Fruit fly (Drosophila melanogaster) whole organism, wandering third instar larva: ENCODE results near the gene CG9395.

Experiments used
- Abd-B ChIP-seq: fragments of >200 bp; optimal IDR thresholded peaks from 2 replicates; lab custom pipeline; 2017; ENCODE audit warnings: missing biosample characterization, missing genetic modification characterization
- CG9705 ChIP-seq: fragments of 200-800 bp; sonication (Bioruptor generic); optimal IDR thresholded peaks from 2 replicates; lab custom pipeline; 2018; ENCODE audit warnings: missing biosample characterization, mild to moderate bottlenecking, missing genetic modification characterization
- CrebA ChIP-seq: fragments of 200-800 bp; sonication (Bioruptor generic); optimal IDR thresholded peaks from 2 replicates; lab custom pipeline; 2016; ENCODE audit warnings: missing biosample characterization, mild to moderate bottlenecking, missing genetic modification characterization, borderline replicate concordance
- Dfd ChIP-seq: fragments of >200 bp; optimal IDR thresholded peaks from 2 replicates; lab custom pipeline; 2017; ENCODE audit warnings: missing biosample characterization, missing genetic modification characterization
- Dif ChIP-seq: fragments of 200-275, 200-300 bp; sonication (Bioruptor generic); optimal IDR thresholded peaks from 2 replicates; lab custom pipeline; 2018; ENCODE audit warnings: missing biosample characterization, missing genetic modification characterization; ENCODE audit not compliant: partially characterized antibody
- GATAd ChIP-seq: sonication (Bioruptor generic); optimal IDR thresholded peaks from 2 replicates; lab custom pipeline; 2016; ENCODE audit warnings: missing biosample characterization, missing genetic modification characterization
- HLH106 ChIP-seq: fragments of 200-800 bp; optimal IDR thresholded peaks from 3 replicates; lab custom pipeline; 2019; ENCODE audit warnings: missing biosample characterization, mild to moderate bottlenecking, missing genetic modification characterization, moderate library complexity
- Hr78 ChIP-seq: fragments of >200 bp; optimal IDR thresholded peaks from 2 replicates; lab custom pipeline; 2017; ENCODE audit warnings: missing biosample characterization, missing genetic modification characterization
- Hr83 ChIP-seq: fragments of 200-300 bp; sonication (Bioruptor generic); optimal IDR thresholded peaks from 2 replicates; lab custom pipeline; 2016; ENCODE audit warnings: missing biosample characterization, mild to moderate bottlenecking, missing genetic modification characterization, moderate library complexity; ENCODE audit not compliant: poor library complexity, severe bottlenecking
- Jra ChIP-seq: sonication (Bioruptor generic); optimal IDR thresholded peaks from 2 replicates; lab custom pipeline; 2016; ENCODE audit warnings: missing biosample characterization, missing genetic modification characterization
- Mio ChIP-seq: sonication (Bioruptor generic); optimal IDR thresholded peaks from 2 replicates; lab custom pipeline; 2016; ENCODE audit warnings: missing biosample characterization, missing genetic modification characterization
- N ChIP-seq: fragments of >200 bp; optimal IDR thresholded peaks from 2 replicates; lab custom pipeline; 2018; ENCODE audit warnings: missing biosample characterization, missing external identifiers, missing genetic modification characterization
- OdsH ChIP-seq: fragments of 200-800 bp; sonication (Bioruptor generic); optimal IDR thresholded peaks from 2 replicates; lab custom pipeline; 2016; ENCODE audit warnings: missing biosample characterization, mild to moderate bottlenecking, missing genetic modification characterization
- Rel ChIP-seq, 2 experiments: fragments of 200-800 bp; sonication (Bioruptor generic) in 1 of 2; optimal IDR thresholded peaks; 2 replicates in 1 of 2; 3 replicates in 1 of 2; lab custom pipeline; 2016 to 2019; ENCODE audit warnings: mild to moderate bottlenecking in 2 of 2, missing biosample characterization in 2 of 2, missing genetic modification characterization in 2 of 2, moderate library complexity in 1 of 2
- Sp1 ChIP-seq: fragments of 200-800 bp; sonication (Bioruptor generic); optimal IDR thresholded peaks from 3 replicates; lab custom pipeline; 2019; ENCODE audit warnings: missing biosample characterization, mild to moderate bottlenecking, missing genetic modification characterization, moderate library complexity
- br ChIP-seq: fragments of 200-800 bp; sonication (Bioruptor generic); optimal IDR thresholded peaks from 2 replicates; lab custom pipeline; 2016; ENCODE audit warnings: missing biosample characterization, missing genetic modification characterization
- brk ChIP-seq: fragments of 200-800 bp; sonication (Bioruptor generic); optimal IDR thresholded peaks from 2 replicates; lab custom pipeline; 2016; ENCODE audit warnings: missing biosample characterization, mild to moderate bottlenecking, missing genetic modification characterization
- dmrt93B ChIP-seq: fragments of 200-800 bp; sonication (Bioruptor generic); optimal IDR thresholded peaks from 2 replicates; lab custom pipeline; 2018; ENCODE audit warnings: missing biosample characterization, mild to moderate bottlenecking, missing genetic modification characterization
- dsf ChIP-seq: sonication (Bioruptor generic); optimal IDR thresholded peaks from 2 replicates; lab custom pipeline; 2016; ENCODE audit warnings: missing biosample characterization, missing genetic modification characterization, borderline replicate concordance
- ey ChIP-seq: fragments of 200-800 bp; sonication (Bioruptor generic); optimal IDR thresholded peaks from 2 replicates; lab custom pipeline; 2016; ENCODE audit warnings: missing biosample characterization, missing genetic modification characterization
- foxo ChIP-seq, 2 experiments: fragments of 200-800 bp; sonication (Bioruptor generic); optimal IDR thresholded peaks; 2 replicates in 1 of 2; 3 replicates in 1 of 2; lab custom pipeline; 2016 to 2017; ENCODE audit warnings: missing biosample characterization in 2 of 2, missing genetic modification characterization in 2 of 2
- fru ChIP-seq: fragments of 200-800 bp; sonication (Bioruptor generic); optimal IDR thresholded peaks from 3 replicates; lab custom pipeline; 2016; ENCODE audit warnings: missing biosample characterization, mild to moderate bottlenecking, missing genetic modification characterization
- h ChIP-seq: fragments of 200-800 bp; sonication (Bioruptor generic); optimal IDR thresholded peaks from 3 replicates; lab custom pipeline; 2016; ENCODE audit warnings: missing biosample characterization, mild to moderate bottlenecking, missing genetic modification characterization
- jim ChIP-seq: fragments of 175-275, 200-325 bp; sonication (Bioruptor generic); optimal IDR thresholded peaks from 2 replicates; lab custom pipeline; 2016; ENCODE audit warnings: missing biosample characterization, mild to moderate bottlenecking, missing genetic modification characterization
- lola ChIP-seq: fragments of >200 bp; optimal IDR thresholded peaks from 2 replicates; lab custom pipeline; 2017; ENCODE audit warnings: missing biosample characterization, missing genetic modification characterization
- pan ChIP-seq: fragments of >200 bp; optimal IDR thresholded peaks from 2 replicates; lab custom pipeline; 2017
- psq ChIP-seq: fragments of 200-800 bp; sonication (Bioruptor generic); optimal IDR thresholded peaks from 3 replicates; lab custom pipeline; 2017; ENCODE audit warnings: missing biosample characterization, mild to moderate bottlenecking, missing genetic modification characterization, moderate library complexity
- rgr ChIP-seq: fragments of 200-800 bp; sonication (Bioruptor generic); optimal IDR thresholded peaks from 3 replicates; lab custom pipeline; 2016; ENCODE audit warnings: missing biosample characterization, mild to moderate bottlenecking, missing genetic modification characterization
- sage ChIP-seq: fragments of 200-800 bp; sonication (Bioruptor generic); optimal IDR thresholded peaks from 2 replicates; lab custom pipeline; 2016; ENCODE audit warnings: missing biosample characterization, mild to moderate bottlenecking, missing genetic modification characterization
- sv ChIP-seq: fragments of 200-800 bp; sonication (Bioruptor generic); optimal IDR thresholded peaks from 3 replicates; lab custom pipeline; 2016; ENCODE audit warnings: missing biosample characterization, missing genetic modification characterization
- tai ChIP-seq: sonication (Bioruptor generic); optimal IDR thresholded peaks from 2 replicates; lab custom pipeline; 2016; ENCODE audit warnings: missing biosample characterization, missing genetic modification characterization
- usp ChIP-seq: fragments of >200 bp; optimal IDR thresholded peaks from 2 replicates; lab custom pipeline; 2017; ENCODE audit warnings: missing biosample characterization, missing genetic modification characterization
- woc ChIP-seq: sonication (Bioruptor generic); optimal IDR thresholded peaks from 2 replicates; lab custom pipeline; 2016; ENCODE audit warnings: missing biosample characterization, mild to moderate bottlenecking, missing genetic modification characterization

CG9395 gene

DNA sequence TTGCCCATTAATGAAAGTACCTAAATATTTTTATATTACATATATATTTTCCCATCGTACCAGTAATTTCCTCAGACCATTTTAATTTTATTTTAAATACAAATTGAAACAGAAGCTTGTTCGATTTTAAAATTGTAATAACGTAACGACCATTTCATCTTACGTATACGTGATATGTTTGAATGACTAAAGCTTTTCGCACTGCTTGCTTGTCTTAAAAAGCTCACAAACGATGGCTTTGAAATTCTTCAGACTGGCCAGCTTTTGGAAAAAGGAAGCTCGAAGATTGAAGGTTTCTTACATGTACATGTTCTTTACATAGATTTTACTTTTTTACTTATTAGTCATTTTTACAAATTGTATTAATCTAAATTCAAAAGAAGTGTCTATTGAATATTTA lies 22.1 kb downstream of the CG9395 start:
- no peak for TF ChIP-seq OdsH
- TF ChIP-seq psq, result no peak
- TF ChIP-seq sage (GFP tag; lab: Kevin White, UChicago), result no peak
- TF ChIP-seq, all 38 proteins: peak for 0

DNA sequence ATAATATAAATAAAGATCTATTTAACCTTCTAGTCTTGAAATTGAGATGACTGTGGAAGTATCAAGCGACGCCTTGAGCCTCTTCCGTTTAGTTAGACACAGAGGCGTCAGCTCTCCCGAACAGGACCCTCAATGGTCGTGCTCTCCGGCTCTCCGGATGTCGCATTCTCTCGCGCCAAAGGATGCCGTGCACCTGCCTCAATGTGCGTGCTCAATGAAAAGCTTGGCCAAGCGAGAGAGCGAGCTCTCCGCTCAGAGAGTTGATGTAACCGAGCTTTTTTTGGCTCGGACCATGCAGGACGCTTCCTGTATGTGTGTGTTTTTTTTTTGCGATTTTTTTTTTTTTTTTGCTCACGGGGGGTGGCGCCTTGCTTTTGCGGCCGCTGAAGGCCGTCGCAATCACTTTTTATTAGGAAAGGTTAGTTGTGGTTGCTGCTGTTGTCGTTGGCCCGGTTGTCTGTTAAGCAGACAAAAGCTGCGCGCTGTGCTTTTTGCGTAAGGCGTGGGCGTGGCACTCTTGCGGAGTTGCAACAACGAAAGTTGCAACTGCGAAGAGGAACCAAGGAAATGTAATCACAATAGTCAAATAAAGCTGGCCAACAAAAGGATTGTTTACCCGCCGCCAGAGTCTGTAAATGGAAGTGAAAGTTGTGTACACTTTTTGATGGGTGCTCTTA lies 22.9 kb downstream of the CG9395 start:
- TF ChIP-seq ey (GFP tag; lab: Kevin White, UChicago) (no peak), Dif (peak; percentile 2)

DNA sequence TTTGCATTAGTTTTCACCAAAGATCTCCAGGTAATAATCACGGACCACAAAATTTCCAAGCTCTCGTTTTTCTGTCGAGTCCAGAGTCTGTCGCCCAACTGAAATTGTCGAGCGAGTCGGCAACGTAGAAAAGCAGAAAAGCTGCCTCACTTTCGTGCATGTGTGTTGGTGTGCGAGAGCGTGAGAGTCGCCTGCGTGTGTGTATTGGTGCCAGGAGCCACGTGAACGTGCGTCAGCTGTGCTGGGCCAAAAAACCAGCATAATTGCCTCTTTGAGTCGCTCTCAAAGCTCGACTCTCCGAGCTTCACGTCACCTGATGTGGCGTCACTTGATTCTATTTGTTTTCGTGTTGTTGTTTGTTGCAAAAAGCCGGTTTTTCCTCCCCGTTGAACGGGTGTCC lies 23.9 kb downstream of the CG9395 start, which contains the start of gene hbt:
TSS of gene hbt (minus strand) at position 101 of the 400 bp plus-strand sequence.
- TF ChIP-seq Jra (GFP tag; lab: Kevin White, UChicago), result no peak
- no peak for TF ChIP-seq jim (GFP tag; lab: Kevin White, UChicago)
- no peak for TF ChIP-seq fru
- no peak for TF ChIP-seq CrebA
- TF ChIP-seq N (GFP tag; lab: Kevin White, UChicago), result no peak
- no peak for TF ChIP-seq usp
- no peak for TF ChIP-seq tai (GFP tag; lab: Kevin White, UChicago)
- TF ChIP-seq Rel (GFP tag; optimal IDR thresholded peaks at IDR 0.05; lab: Kevin White, UChicago), result no peak
- no peak for TF ChIP-seq Rel (tag; optimal IDR thresholded peaks at IDR 0.05; lab: Kevin White, UChicago)
- TF ChIP-seq woc (GFP tag; lab: Kevin White, UChicago), result no peak
- TF ChIP-seq brk, result no peak
- TF ChIP-seq Hr83, result no peak
- TF ChIP-seq foxo (GFP tag; optimal IDR thresholded peaks at IDR 0.05; lab: Kevin White, UChicago), result no peak
- TF ChIP-seq br (GFP tag; lab: Kevin White, UChicago), result no peak
- no peak for TF ChIP-seq pan (lab: Kevin White, UChicago)
- no peak for TF ChIP-seq HLH106 (tag; lab: Kevin White, UChicago)
- no peak for TF ChIP-seq Dif
- no peak for TF ChIP-seq GATAd

DNA sequence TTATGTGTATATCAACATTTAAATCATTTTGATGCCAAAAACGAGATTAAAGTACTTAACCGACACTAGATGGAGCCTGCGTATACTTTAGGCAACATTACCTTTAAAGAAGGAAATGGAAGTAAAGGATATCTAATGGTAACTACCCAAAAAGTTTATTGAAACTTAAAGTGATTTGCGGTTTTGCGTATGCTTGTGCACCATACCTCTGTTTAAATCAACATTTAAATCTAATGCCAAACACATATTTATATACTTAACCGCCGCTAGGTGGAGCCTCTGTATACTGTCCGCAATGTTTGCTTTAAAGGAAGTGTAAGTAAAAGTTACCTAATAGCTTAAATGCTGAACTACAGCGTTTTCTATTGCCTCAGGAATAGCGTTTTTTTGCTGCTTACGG lies 29.1 kb downstream of the CG9395 start:
- TF ChIP-seq foxo (GFP tag; optimal IDR thresholded peaks at IDR 0.05; lab: Kevin White, UChicago) (no peak), OdsH (no peak), dmrt93B (no peak), dsf (no peak), Mio (GFP tag; lab: Kevin White, UChicago) (no peak), sv (GFP tag; lab: Kevin White, UChicago) (no peak), CG9705 (GFP tag; lab: Kevin White, UChicago) (no peak), fru (no peak), pan (lab: Kevin White, UChicago) (no peak), rgr (GFP tag; lab: Kevin White, UChicago) (no peak), usp (no peak), Dfd (no peak), Dif (no peak), GATAd (no peak)

DNA sequence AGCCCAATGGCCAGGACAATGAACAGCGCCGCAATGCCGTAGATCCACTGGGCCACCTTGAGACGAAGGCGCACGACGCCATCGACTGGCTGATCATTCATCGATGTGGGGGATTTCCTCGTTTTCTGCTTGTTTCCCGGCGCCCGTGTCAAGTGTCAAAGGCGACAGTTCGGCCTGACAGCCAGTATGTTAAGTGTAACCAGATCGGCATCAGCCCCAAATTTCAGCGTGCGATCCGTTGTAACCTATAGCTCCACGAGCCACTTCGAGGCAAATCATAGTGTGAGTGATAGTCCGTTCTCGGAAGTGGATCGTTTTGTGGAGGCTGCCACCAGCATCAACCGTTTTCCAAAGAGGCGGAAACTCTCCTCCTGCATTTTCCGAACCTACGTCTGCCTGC lies 48.2 kb downstream of the CG9395 start, which contains the start of gene CG43779:
TSS of gene CG43779 (minus strand) at position 101 of the 400 bp plus-strand sequence.
- TF ChIP-seq Hr78 (no peak), tai (GFP tag; lab: Kevin White, UChicago) (no peak), OdsH (no peak), CG9705 (GFP tag; lab: Kevin White, UChicago) (no peak), Dif (no peak), rgr (GFP tag; lab: Kevin White, UChicago) (no peak), CrebA (no peak), Sp1 (no peak), h (GFP tag; lab: Kevin White, UChicago) (no peak), Abd-B (GFP tag; lab: Kevin White, UChicago) (no peak), jim (GFP tag; lab: Kevin White, UChicago) (no peak), fru (no peak), lola (GFP tag; lab: Kevin White, UChicago) (no peak), ey (GFP tag; lab: Kevin White, UChicago) (no peak)
- TF ChIP-seq, all 38 proteins: peak for 0
